Worm (Caenorhabditis elegans): ENCODE results near the gene ocam-1.

DNA sequence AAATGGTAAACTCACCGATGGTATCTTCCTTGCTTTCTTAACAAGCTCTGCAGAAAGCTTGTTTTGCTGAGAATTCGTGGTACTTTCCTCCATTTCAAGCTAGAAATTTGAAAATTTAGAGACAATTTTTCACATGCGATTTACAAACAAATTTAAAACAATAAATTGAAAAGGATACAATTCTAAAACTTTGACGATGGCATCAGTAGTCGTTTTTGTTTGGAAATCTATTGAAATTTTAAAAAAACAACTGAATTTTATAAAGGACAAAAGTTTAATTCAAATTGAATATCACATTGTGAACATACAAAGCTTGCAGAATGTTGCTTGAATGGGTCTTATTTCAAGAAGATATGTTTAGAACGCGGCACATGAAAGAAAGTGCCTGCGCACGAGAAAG is at the start of gene ocam-1:
- TF ChIP-seq klf-2 (GFP tag; conservative IDR thresholded peaks at IDR 0.05), result no peak
- no peak for TF ChIP-seq T22C8.4 (GFP tag; IDR thresholded peaks at IDR 0.05)
- TF ChIP-seq tab-1 (GFP tag; IDR thresholded peaks at IDR 0.05), result no peak
- no peak for TF ChIP-seq flt-1 (GFP tag; IDR thresholded peaks at IDR 0.05)
- no peak for TF ChIP-seq cog-1 (tag; optimal IDR thresholded peaks at IDR 0.05)

All from whole organism, midembryonic.